In genomic region chr2L:526192-526923, dm6 we compare ENCODE assay signal across 1 fruit fly cellular context.
A peak's percentile ranks its signal among the peaks of the same experiment; 100 is the strongest.
TF ChIP-seq lines count a peak whose summit lies in the region.

No protein-coding gene starts in this region.

TF ChIP-seq in whole organism, embryonic, 481 proteins besides CTCF, POLR2A, EP300 and RAD21 (continued from another document):
- no peak for TF ChIP-seq sd (tag; optimal IDR thresholded peaks at IDR 0.05; lab: Kevin White, UChicago)
- TF ChIP-seq CG13123 (GFP tag; optimal IDR thresholded peaks at IDR 0.05; lab: Kevin White, UChicago), result no peak
- no peak for TF ChIP-seq Hey (tag; optimal IDR thresholded peaks at IDR 0.05; lab: Kevin White, UChicago)
- TF ChIP-seq HLH4C (GFP tag; IDR thresholded peaks at IDR 0.05; lab: Robert Waterston, UW; ENCODE audit: partially characterized antibody), result no peak
- no peak for TF ChIP-seq CG30431 (GFP tag; optimal IDR thresholded peaks at IDR 0.05; lab: Kevin White, UChicago)
- TF ChIP-seq Sry-β (GFP tag; optimal IDR thresholded peaks at IDR 0.05; lab: Kevin White, UChicago), result no peak
- TF ChIP-seq CG13287 (GFP tag; IDR thresholded peaks at IDR 0.05; lab: Robert Waterston, UW; ENCODE audit: partially characterized antibody), result no peak
- no peak for TF ChIP-seq CG10267 (tag; optimal IDR thresholded peaks at IDR 0.05; lab: Kevin White, UChicago)
- TF ChIP-seq CG7987 (GFP tag; optimal IDR thresholded peaks at IDR 0.05; lab: Kevin White, UChicago), result no peak
- TF ChIP-seq corto (GFP tag; optimal IDR thresholded peaks at IDR 0.05; lab: Kevin White, UChicago), result no peak
- TF ChIP-seq Deaf1 (tag; optimal IDR thresholded peaks at IDR 0.05; lab: Kevin White, UChicago), result peak; percentile 17
- no peak for TF ChIP-seq wor (GFP tag; IDR thresholded peaks at IDR 0.05; lab: Robert Waterston, UW)
- TF ChIP-seq Hmx (GFP tag; optimal IDR thresholded peaks at IDR 0.05; lab: Kevin White, UChicago), result no peak
- no peak for TF ChIP-seq ham (GFP tag; IDR thresholded peaks at IDR 0.05; lab: Robert Waterston, UW)
- 0 out of 3 replicates have a peak, but pooled peaks have one; percentile 14 for TF ChIP-seq row (GFP tag; IDR thresholded peaks at IDR 0.05; lab: Robert Waterston, UW)
- no peak for TF ChIP-seq CG7963 (GFP tag; IDR thresholded peaks at IDR 0.05; lab: Robert Waterston, UW; ENCODE audit: partially characterized antibody)
- no peak for TF ChIP-seq sc (optimal IDR thresholded peaks at IDR 0.05; lab: Kevin White, UChicago)
- no peak for TF ChIP-seq sc (GFP tag; optimal IDR thresholded peaks at IDR 0.05; lab: Kevin White, UChicago)
- no peak for TF ChIP-seq CG8478 (optimal IDR thresholded peaks at IDR 0.05; lab: Kevin White, UChicago)
- TF ChIP-seq unpg (GFP tag; optimal IDR thresholded peaks at IDR 0.05; lab: Kevin White, UChicago), result no peak
- TF ChIP-seq CG4328 (GFP tag; optimal IDR thresholded peaks at IDR 0.05; lab: Kevin White, UChicago), result no peak
- no peak for TF ChIP-seq Trl (optimal IDR thresholded peaks at IDR 0.05; lab: Kevin White, UChicago)
- TF ChIP-seq Trl (GFP tag; optimal IDR thresholded peaks at IDR 0.05; lab: Kevin White, UChicago), result no peak
- no peak for TF ChIP-seq Hr3 (GFP tag; optimal IDR thresholded peaks at IDR 0.05; lab: Kevin White, UChicago)
- TF ChIP-seq ATbp (GFP tag; optimal IDR thresholded peaks at IDR 0.05; lab: Kevin White, UChicago), result no peak
- TF ChIP-seq CG12071 (GFP tag; optimal IDR thresholded peaks at IDR 0.05; lab: Kevin White, UChicago), result no peak
- no peak for TF ChIP-seq rib (GFP tag; IDR thresholded peaks at IDR 0.05; lab: Robert Waterston, UW)
- TF ChIP-seq CG2199 (GFP tag; IDR thresholded peaks at IDR 0.05; lab: Robert Waterston, UW), result no peak
- TF ChIP-seq dmrt99B (tag; optimal IDR thresholded peaks at IDR 0.05; lab: Kevin White, UChicago), result peak; percentile 34
- no peak for TF ChIP-seq Lpt (GFP tag; optimal IDR thresholded peaks at IDR 0.05; lab: Kevin White, UChicago)
- no peak for TF ChIP-seq Dp (GFP tag; optimal IDR thresholded peaks at IDR 0.05; lab: Kevin White, UChicago)
- peak; percentile 9 for TF ChIP-seq CG18262 (tag; optimal IDR thresholded peaks at IDR 0.05; lab: Kevin White, UChicago)
- no peak for TF ChIP-seq tio (GFP tag; optimal IDR thresholded peaks at IDR 0.05; lab: Kevin White, UChicago)
- TF ChIP-seq CoRest (tag; optimal IDR thresholded peaks at IDR 0.05; lab: Kevin White, UChicago), result peak; percentile 8
- no peak for TF ChIP-seq CG34224 (GFP tag; IDR thresholded peaks at IDR 0.05; lab: Robert Waterston, UW; ENCODE audit: partially characterized antibody)
- no peak for TF ChIP-seq MBD-R2 (GFP tag; IDR thresholded peaks at IDR 0.05; lab: Robert Waterston, UW)
- TF ChIP-seq CG4730 (GFP tag; IDR thresholded peaks at IDR 0.05; lab: Robert Waterston, UW), result no peak
- TF ChIP-seq CG1233 (GFP tag; optimal IDR thresholded peaks at IDR 0.05; lab: Kevin White, UChicago), result no peak
- no peak for TF ChIP-seq CG33213 (GFP tag; optimal IDR thresholded peaks at IDR 0.05; lab: Kevin White, UChicago)
- peak; percentile 8 for TF ChIP-seq CG13894 (tag; optimal IDR thresholded peaks at IDR 0.05; lab: Kevin White, UChicago)
- TF ChIP-seq Jarid2 (GFP tag; optimal IDR thresholded peaks at IDR 0.05; lab: Kevin White, UChicago), result no peak
- TF ChIP-seq ERR (GFP tag; optimal IDR thresholded peaks at IDR 0.05; lab: Kevin White, UChicago), result no peak
- no peak for TF ChIP-seq CG2202 (tag; optimal IDR thresholded peaks at IDR 0.05; lab: Kevin White, UChicago)
- TF ChIP-seq Meics (GFP tag; optimal IDR thresholded peaks at IDR 0.05; lab: Kevin White, UChicago), result peak; percentile 9
- no peak for TF ChIP-seq CG12104 (GFP tag; optimal IDR thresholded peaks at IDR 0.05; lab: Kevin White, UChicago)
- no peak for TF ChIP-seq CG1529 (GFP tag; optimal IDR thresholded peaks at IDR 0.05; lab: Kevin White, UChicago)
- TF ChIP-seq CG1602 (GFP tag; optimal IDR thresholded peaks at IDR 0.05; lab: Kevin White, UChicago), result no peak
- TF ChIP-seq Fer1 (GFP tag; optimal IDR thresholded peaks at IDR 0.05; lab: Kevin White, UChicago), result peak; percentile 16
- TF ChIP-seq bsh (GFP tag; optimal IDR thresholded peaks at IDR 0.05; lab: Kevin White, UChicago), result no peak
- TF ChIP-seq CG10366 (GFP tag; IDR thresholded peaks at IDR 0.05; lab: Robert Waterston, UW), result no peak
- TF ChIP-seq CG9727 (GFP tag; optimal IDR thresholded peaks at IDR 0.05; lab: Kevin White, UChicago), result no peak
- no peak for TF ChIP-seq NK7.1 (GFP tag; optimal IDR thresholded peaks at IDR 0.05; lab: Kevin White, UChicago)
- no peak for TF ChIP-seq twi (tag; optimal IDR thresholded peaks at IDR 0.05; lab: Kevin White, UChicago)
- TF ChIP-seq bbx (GFP tag; IDR thresholded peaks at IDR 0.05; lab: Robert Waterston, UW; ENCODE audit: partially characterized antibody), result no peak
- no peak for TF ChIP-seq CG6765 (GFP tag; optimal IDR thresholded peaks at IDR 0.05; lab: Kevin White, UChicago)
- TF ChIP-seq Sry-δ (GFP tag; optimal IDR thresholded peaks at IDR 0.05; lab: Kevin White, UChicago), result no peak
- no peak for TF ChIP-seq Ssrp (tag; optimal IDR thresholded peaks at IDR 0.05; lab: Kevin White, UChicago)
- TF ChIP-seq hkb (optimal IDR thresholded peaks at IDR 0.05; lab: Kevin White, UChicago), result no peak
- no peak for TF ChIP-seq hkb (GFP tag; IDR thresholded peaks at IDR 0.05; lab: Robert Waterston, UW)
- no peak for TF ChIP-seq D19B (GFP tag; optimal IDR thresholded peaks at IDR 0.05; lab: Kevin White, UChicago)
- no peak for TF ChIP-seq Dek (tag; optimal IDR thresholded peaks at IDR 0.05; lab: Kevin White, UChicago)
- TF ChIP-seq Eip74EF (GFP tag; optimal IDR thresholded peaks at IDR 0.05; lab: Kevin White, UChicago), result no peak
- TF ChIP-seq CG6854 (GFP tag; optimal IDR thresholded peaks at IDR 0.05; lab: Kevin White, UChicago), result no peak
- TF ChIP-seq dm (GFP tag; optimal IDR thresholded peaks at IDR 0.05; lab: Kevin White, UChicago), result no peak
- peak; percentile 35 for TF ChIP-seq CG2120 (GFP tag; optimal IDR thresholded peaks at IDR 0.05; lab: Kevin White, UChicago)
- no peak for TF ChIP-seq CG17829 (tag; optimal IDR thresholded peaks at IDR 0.05; lab: Kevin White, UChicago)
- TF ChIP-seq CG2712 (tag; optimal IDR thresholded peaks at IDR 0.05; lab: Kevin White, UChicago), result no peak
- no peak for TF ChIP-seq Rfx (GFP tag; IDR thresholded peaks at IDR 0.05; lab: Robert Waterston, UW)
- no peak for TF ChIP-seq CG7271 (tag; optimal IDR thresholded peaks at IDR 0.05; lab: Kevin White, UChicago)
- TF ChIP-seq gsb (GFP tag; IDR thresholded peaks at IDR 0.05; lab: Robert Waterston, UW), result no peak
- no peak for TF ChIP-seq zfh2 (GFP tag; optimal IDR thresholded peaks at IDR 0.05; lab: Kevin White, UChicago)
- no peak for TF ChIP-seq repo (GFP tag; optimal IDR thresholded peaks at IDR 0.05; lab: Kevin White, UChicago)
- no peak for TF ChIP-seq stc (GFP tag; IDR thresholded peaks at IDR 0.05; lab: Robert Waterston, UW)
- TF ChIP-seq Ets97D (GFP tag; optimal IDR thresholded peaks at IDR 0.05; lab: Kevin White, UChicago), result no peak
- TF ChIP-seq CG9609 (GFP tag; optimal IDR thresholded peaks at IDR 0.05; lab: Kevin White, UChicago), result no peak
- TF ChIP-seq Camta (GFP tag; optimal IDR thresholded peaks at IDR 0.05; lab: Kevin White, UChicago), result no peak
- TF ChIP-seq CkIIα-i1 (GFP tag; IDR thresholded peaks at IDR 0.05; lab: Robert Waterston, UW), result no peak
- TF ChIP-seq cwo (GFP tag; optimal IDR thresholded peaks at IDR 0.05; lab: Kevin White, UChicago), result peak; percentile 5
- TF ChIP-seq grau (tag; optimal IDR thresholded peaks at IDR 0.05; lab: Kevin White, UChicago), result peak; percentile 18
- no peak for TF ChIP-seq org-1 (GFP tag; optimal IDR thresholded peaks at IDR 0.05; lab: Kevin White, UChicago)
- no peak for TF ChIP-seq Atf3 (GFP tag; optimal IDR thresholded peaks at IDR 0.05; lab: Kevin White, UChicago)
- no peak for TF ChIP-seq Lhr (GFP tag; optimal IDR thresholded peaks at IDR 0.05; lab: Kevin White, UChicago)
- no peak for TF ChIP-seq unc-4 (GFP tag; IDR thresholded peaks at IDR 0.05; lab: Robert Waterston, UW; ENCODE audit: partially characterized antibody)
- no peak for TF ChIP-seq Blimp-1 (GFP tag; optimal IDR thresholded peaks at IDR 0.05; lab: Kevin White, UChicago)
- peak; percentile 61 for TF ChIP-seq CG18599 (GFP tag; optimal IDR thresholded peaks at IDR 0.05; lab: Kevin White, UChicago)
- TF ChIP-seq CG31441 (GFP tag; IDR thresholded peaks at IDR 0.05; lab: Robert Waterston, UW), result no peak
- TF ChIP-seq lmd (GFP tag; IDR thresholded peaks at IDR 0.05; lab: Robert Waterston, UW), result no peak
- TF ChIP-seq NC2β (GFP tag; optimal IDR thresholded peaks at IDR 0.05; lab: Kevin White, UChicago), result no peak
- TF ChIP-seq sob (GFP tag; IDR thresholded peaks at IDR 0.05; lab: Robert Waterston, UW), result no peak
- TF ChIP-seq fd64A (GFP tag; optimal IDR thresholded peaks at IDR 0.05; lab: Kevin White, UChicago), result no peak
- no peak for TF ChIP-seq Dbx (GFP tag; IDR thresholded peaks at IDR 0.05; lab: Robert Waterston, UW)
- no peak for TF ChIP-seq Side (GFP tag; optimal IDR thresholded peaks at IDR 0.05; lab: Kevin White, UChicago)
- peak; percentile 35 for TF ChIP-seq Ets65A (GFP tag; lab: Kevin White, UChicago)
- TF ChIP-seq CG13424 (tag; optimal IDR thresholded peaks at IDR 0.05; lab: Kevin White, UChicago), result no peak
- TF ChIP-seq nmo (GFP tag; optimal IDR thresholded peaks at IDR 0.05; lab: Kevin White, UChicago), result no peak
- TF ChIP-seq CG14667 (GFP tag; IDR thresholded peaks at IDR 0.05; lab: Robert Waterston, UW), result no peak
- no peak for TF ChIP-seq pnt (GFP tag; optimal IDR thresholded peaks at IDR 0.05; lab: Kevin White, UChicago)
- peak; percentile 28 for TF ChIP-seq CG10979 (tag; optimal IDR thresholded peaks at IDR 0.05; lab: Kevin White, UChicago)
- TF ChIP-seq CG18764 (GFP tag; optimal IDR thresholded peaks at IDR 0.05; lab: Kevin White, UChicago), result no peak
- no peak for TF ChIP-seq phol (tag; optimal IDR thresholded peaks at IDR 0.05; lab: Kevin White, UChicago)
- no peak for TF ChIP-seq nerfin-2 (GFP tag; IDR thresholded peaks at IDR 0.05; lab: Robert Waterston, UW; ENCODE audit: partially characterized antibody)
- TF ChIP-seq sens (GFP tag; lab: Kevin White, UChicago), result peak; percentile 61
- no peak for TF ChIP-seq Dll (GFP tag; IDR thresholded peaks at IDR 0.05; lab: Robert Waterston, UW; ENCODE audit: partially characterized antibody)
- TF ChIP-seq CG8089 (GFP tag; optimal IDR thresholded peaks at IDR 0.05; lab: Kevin White, UChicago), result no peak
- no peak for TF ChIP-seq ssp (GFP tag; IDR thresholded peaks at IDR 0.05; lab: Robert Waterston, UW)
- no peak for TF ChIP-seq CG10274 (GFP tag; optimal IDR thresholded peaks at IDR 0.05; lab: Kevin White, UChicago)
- no peak for TF ChIP-seq sima (GFP tag; optimal IDR thresholded peaks at IDR 0.05; lab: Kevin White, UChicago)
- TF ChIP-seq CG9932 (GFP tag; IDR thresholded peaks at IDR 0.05; lab: Robert Waterston, UW), result no peak
- TF ChIP-seq Elba2 (GFP tag; optimal IDR thresholded peaks at IDR 0.05; lab: Kevin White, UChicago), result no peak
- TF ChIP-seq CG7556 (GFP tag; optimal IDR thresholded peaks at IDR 0.05; lab: Kevin White, UChicago), result peak; percentile 6
- TF ChIP-seq otp (GFP tag; IDR thresholded peaks at IDR 0.05; lab: Robert Waterston, UW), result no peak
- TF ChIP-seq Mrtf (GFP tag; IDR thresholded peaks at IDR 0.05; lab: Robert Waterston, UW), result no peak
- no peak for TF ChIP-seq CG8290 (GFP tag; optimal IDR thresholded peaks at IDR 0.05; lab: Kevin White, UChicago)
- no peak for TF ChIP-seq CG8290 (tag; optimal IDR thresholded peaks at IDR 0.05; lab: Kevin White, UChicago)
- TF ChIP-seq CG8359 (GFP tag; optimal IDR thresholded peaks at IDR 0.05; lab: Kevin White, UChicago; ENCODE audit: borderline replicate concordance), result no peak
- no peak for TF ChIP-seq slou (GFP tag; optimal IDR thresholded peaks at IDR 0.05; lab: Kevin White, UChicago)
- no peak for TF ChIP-seq CG2889 (GFP tag; IDR thresholded peaks at IDR 0.05; lab: Robert Waterston, UW)
- TF ChIP-seq tgo (GFP tag; IDR thresholded peaks at IDR 0.05; lab: Robert Waterston, UW), result no peak
- no peak for TF ChIP-seq CG4282 (GFP tag; optimal IDR thresholded peaks at IDR 0.05; lab: Kevin White, UChicago)
- no peak for TF ChIP-seq klu (GFP tag; IDR thresholded peaks at IDR 0.05; lab: Robert Waterston, UW)
- TF ChIP-seq wek (GFP tag; optimal IDR thresholded peaks at IDR 0.05; lab: Kevin White, UChicago), result no peak
- TF ChIP-seq CG17802 (tag; optimal IDR thresholded peaks at IDR 0.05; lab: Kevin White, UChicago), result no peak
- no peak for TF ChIP-seq CG15073 (GFP tag; optimal IDR thresholded peaks at IDR 0.05; lab: Kevin White, UChicago)
- TF ChIP-seq salm (tag; optimal IDR thresholded peaks at IDR 0.05; lab: Kevin White, UChicago), result no peak
- TF ChIP-seq grn (GFP tag; optimal IDR thresholded peaks at IDR 0.05; lab: Kevin White, UChicago), result no peak
- TF ChIP-seq ab (GFP tag; optimal IDR thresholded peaks at IDR 0.05; lab: Kevin White, UChicago), result no peak
- TF ChIP-seq ftz-f1 (GFP tag; optimal IDR thresholded peaks at IDR 0.05; lab: Kevin White, UChicago), result no peak
- no peak for TF ChIP-seq D19A (tag; optimal IDR thresholded peaks at IDR 0.05; lab: Kevin White, UChicago)
- no peak for TF ChIP-seq CG16815 (GFP tag; optimal IDR thresholded peaks at IDR 0.05; lab: Kevin White, UChicago)
- no peak for TF ChIP-seq pzg (GFP tag; optimal IDR thresholded peaks at IDR 0.05; lab: Kevin White, UChicago)
- TF ChIP-seq Dip2 (GFP tag; IDR thresholded peaks at IDR 0.05; lab: Robert Waterston, UW), result no peak
- TF ChIP-seq lilli (GFP tag; optimal IDR thresholded peaks at IDR 0.05; lab: Kevin White, UChicago), result no peak
- TF ChIP-seq CG14014 (GFP tag; IDR thresholded peaks at IDR 0.05; lab: Robert Waterston, UW), result no peak
- no peak for TF ChIP-seq cas (GFP tag; IDR thresholded peaks at IDR 0.05; lab: Robert Waterston, UW)
- no peak for TF ChIP-seq fu2 (GFP tag; optimal IDR thresholded peaks at IDR 0.05; lab: Kevin White, UChicago)
